Worm (Caenorhabditis elegans) whole organism, L4/young adult: ENCODE results near the gene mre-11.

ENCODE experiments used
- W03F9.2 ChIP-seq: fragments of 150-350 bp; optimal IDR thresholded peaks from 2 replicates; lab custom pipeline; 2014; ENCODE audit warnings: missing biosample characterization, missing genetic modification characterization
- dao-5 ChIP-seq: sonication (generic microtip); optimal IDR thresholded peaks from 2 replicates; lab custom pipeline; 2016; ENCODE audit warnings: missing genotype, missing genetic modification characterization, moderate library complexity, missing compliant biosample characterization
- him-1 ChIP-seq: sonication (generic microtip); optimal IDR thresholded peaks from 2 replicates; lab custom pipeline; 2016; ENCODE audit warnings: missing genotype, missing genetic modification reagents, missing genetic modification characterization, missing compliant biosample characterization

DNA sequence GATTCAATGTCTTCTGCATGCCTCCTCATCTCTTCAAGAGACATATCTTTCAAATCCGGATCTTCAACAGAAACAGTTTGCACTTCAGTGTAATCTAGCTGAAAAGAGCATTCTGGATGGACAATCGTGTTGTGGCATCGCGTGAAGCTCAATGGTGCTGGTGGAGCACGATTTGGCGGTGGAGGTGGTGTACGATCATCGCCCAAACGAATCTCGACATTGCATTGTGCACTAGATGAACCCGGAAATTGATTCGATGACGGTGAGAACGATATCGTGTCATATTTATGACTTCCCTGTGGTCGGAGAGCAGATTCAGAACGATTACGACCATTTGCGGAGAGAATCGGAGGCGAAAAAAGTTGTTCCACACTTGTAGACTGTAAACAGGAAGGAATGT lies 36.5 kb upstream of the mre-11 start:
- TF ChIP-seq him-1 (tag; lab: Kevin White, UChicago) (no peak), W03F9.2 (tag; lab: Kevin White, UChicago) (no peak), dao-5 (tag; lab: Kevin White, UChicago) (no peak)
